Worm (Caenorhabditis elegans) whole organism, mixed stage, embryonic: ENCODE data around the gene clec-153.

Source experiments
- ces-1 ChIP-seq: fragments of 150-350 bp; optimal IDR thresholded peaks from 2 replicates; lab custom pipeline; 2014; ENCODE audit warnings: missing biosample characterization, missing genetic modification reagents, missing genetic modification characterization
- flh-1 ChIP-seq: fragments of 200-800 bp; sonication (Bioruptor generic); optimal IDR thresholded peaks from 2 replicates; lab custom pipeline; 2018; ENCODE audit warnings: mild to moderate bottlenecking, missing genetic modification characterization, moderate library complexity, missing compliant biosample characterization
- lin-13 ChIP-seq: fragments of 150-350 bp; optimal IDR thresholded peaks from 2 replicates; lab custom pipeline; 2014; ENCODE audit warnings: missing biosample characterization, missing genetic modification characterization
- lin-32 ChIP-seq: fragments of 200-800 bp; sonication (Bioruptor generic); optimal IDR thresholded peaks from 2 replicates; lab custom pipeline; 2018; ENCODE audit warnings: mild to moderate bottlenecking, missing genetic modification characterization, missing compliant biosample characterization
- lsy-2 ChIP-seq: fragments of 150-350 bp; optimal IDR thresholded peaks from 2 replicates; lab custom pipeline; 2014; ENCODE audit warnings: missing biosample characterization, missing genetic modification characterization
- mab-5 ChIP-seq: fragments of 150-350 bp; optimal IDR thresholded peaks from 2 replicates; lab custom pipeline; 2014; ENCODE audit warnings: missing biosample characterization, missing genetic modification characterization
- nhr-12 ChIP-seq: fragments of 150-350 bp; optimal IDR thresholded peaks from 2 replicates; lab custom pipeline; 2014; ENCODE audit warnings: missing biosample characterization, missing genetic modification characterization
- nhr-237 ChIP-seq: fragments of 150-350 bp; optimal IDR thresholded peaks from 2 replicates; lab custom pipeline; 2014; ENCODE audit warnings: missing biosample characterization, missing genetic modification characterization
- nhr-76 ChIP-seq: sonication (generic microtip); optimal IDR thresholded peaks from 2 replicates; lab custom pipeline; 2017; ENCODE audit warnings: missing biosample characterization, missing genetic modification characterization
- pha-4 ChIP-seq: fragments of 150-350 bp; optimal IDR thresholded peaks from 2 replicates; lab custom pipeline; 2018; ENCODE audit warnings: missing biosample characterization, missing genetic modification reagents, missing genetic modification characterization
- snpc-4 ChIP-seq: fragments of 150-350 bp; optimal IDR thresholded peaks from 2 replicates; lab custom pipeline; 2014; ENCODE audit warnings: missing biosample characterization, missing genetic modification characterization
- sptf-1 ChIP-seq: sonication (generic microtip); optimal IDR thresholded peaks from 2 replicates; lab custom pipeline; 2017; ENCODE audit warnings: mild to moderate bottlenecking, missing genetic modification characterization, moderate library complexity, missing compliant biosample characterization
- unc-39 ChIP-seq: fragments of 150-350 bp; optimal IDR thresholded peaks from 2 replicates; lab custom pipeline; 2014; ENCODE audit warnings: missing biosample characterization, missing genetic modification characterization
- zip-8 ChIP-seq: fragments of 150-350 bp; optimal IDR thresholded peaks from 2 replicates; lab custom pipeline; 2014; ENCODE audit warnings: missing biosample characterization, missing genetic modification characterization

ce11 chrIII:4593098-4593697, 41.8 kb upstream of the clec-153 start, which contains the start of gene erh-2:
- TF ChIP-seq unc-39 (no peak), ces-1 (GFP tag; lab: Kevin White, UChicago) (no peak), lin-13 (tag; lab: Kevin White, UChicago) (no peak), mab-5 (tag; lab: Kevin White, UChicago) (no peak), snpc-4 (tag; lab: Kevin White, UChicago) (no peak), sptf-1 (no peak), nhr-12 (tag; lab: Kevin White, UChicago) (no peak), nhr-237 (tag; lab: Kevin White, UChicago) (no peak), nhr-76 (no peak), lin-32 (GFP tag; lab: Kevin White, UChicago) (no peak), lsy-2 (tag; lab: Kevin White, UChicago) (no peak), pha-4 (tag; lab: Kevin White, UChicago) (no peak), flh-1 (GFP tag; lab: Kevin White, UChicago) (no peak), zip-8 (tag; lab: Kevin White, UChicago) (no peak)
